Worm (Caenorhabditis elegans): ENCODE data around the gene far-4.

- TF ChIP-seq tbx-11 (GFP tag; IDR thresholded peaks at IDR 0.05) (no peak), ama-1 (optimal IDR thresholded peaks at IDR 0.05) (no peak), F13C5.2 (tag; optimal IDR thresholded peaks at IDR 0.05) (no peak), scrt-1 (GFP tag; IDR thresholded peaks at IDR 0.05) (no peak), B0310.2 (tag; optimal IDR thresholded peaks at IDR 0.05) (no peak), ceh-13 (GFP tag; optimal IDR thresholded peaks at IDR 0.05) (no peak), ceh-36 (tag; optimal IDR thresholded peaks at IDR 0.05) (no peak), hmbx-1 (tag; optimal IDR thresholded peaks at IDR 0.05) (no peak), hmg-4 (GFP tag; optimal IDR thresholded peaks at IDR 0.05) (no peak)
Observed at ce11 chrV:13009843-13010242, 10.4 kb upstream of the far-4 start.

All from whole organism, early embryonic.